Worm (Caenorhabditis elegans) whole organism, dauer: ENCODE results near the gene acox-1.5.

Source experiments
- unc-62 ChIP-seq: sonication (generic microtip); optimal IDR thresholded peaks from 2 replicates; lab custom pipeline; 2017; ENCODE audit warnings: missing biosample characterization, missing genetic modification reagents, missing genetic modification characterization

acox-1.5 gene

DNA sequence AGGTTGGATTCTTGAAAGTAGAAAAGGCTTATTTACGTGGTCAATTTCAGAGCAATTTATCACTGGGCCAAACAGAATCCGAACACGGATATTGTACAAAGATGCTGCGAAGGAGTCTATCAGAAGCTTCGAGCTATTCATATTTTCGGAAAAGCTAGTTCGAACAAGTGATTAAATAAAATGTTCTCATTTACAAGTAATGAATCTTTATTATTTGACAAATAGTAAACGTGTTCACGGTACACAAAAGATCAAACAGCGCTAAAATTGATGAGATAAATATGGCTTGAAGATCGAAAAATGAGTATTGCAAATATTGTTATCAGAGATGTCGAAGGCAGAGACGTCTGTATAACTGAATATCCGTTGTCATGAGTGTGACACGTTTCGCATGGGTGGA lies 23.1 kb upstream of the acox-1.5 start:
- TF ChIP-seq unc-62 (GFP tag; lab: Kevin White, UChicago): no peak

ce11 chrIII:9614211-9614610 lies 22.2 kb upstream of the acox-1.5 start, which contains the start of the genes pri-1 and F58A4.6:
TSS of gene pri-1 (minus strand) at chrIII:9614281.
TSS of gene F58A4.6 (plus strand) at chrIII:9614482.
- no peak for TF ChIP-seq unc-62 (GFP tag; lab: Kevin White, UChicago)

DNA sequence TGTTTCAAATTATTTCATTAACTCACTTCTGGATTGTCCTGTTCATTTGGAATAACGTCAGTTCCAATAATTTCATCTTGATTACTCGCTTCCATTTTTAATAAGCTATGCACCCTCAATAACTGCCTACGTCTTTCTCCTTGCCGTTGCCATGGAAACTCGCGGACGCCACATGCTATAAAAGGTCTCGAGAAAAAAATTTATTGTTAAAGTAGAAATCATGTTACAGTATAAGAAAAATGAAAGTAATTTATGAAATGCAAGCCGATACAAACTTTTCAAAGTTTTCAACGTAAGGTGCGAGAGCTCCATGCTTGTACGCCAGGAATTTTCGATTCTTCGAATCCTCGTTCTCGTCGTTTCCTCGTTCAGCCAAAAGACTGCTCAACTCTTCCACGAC lies 20.1 kb upstream of the acox-1.5 start, which contains the start of gene bbs-4:
Gene bbs-4 (minus strand): TSS at position 101 of the 400 bp plus-strand sequence.
- TF ChIP-seq unc-62 (GFP tag; lab: Kevin White, UChicago): no peak

DNA sequence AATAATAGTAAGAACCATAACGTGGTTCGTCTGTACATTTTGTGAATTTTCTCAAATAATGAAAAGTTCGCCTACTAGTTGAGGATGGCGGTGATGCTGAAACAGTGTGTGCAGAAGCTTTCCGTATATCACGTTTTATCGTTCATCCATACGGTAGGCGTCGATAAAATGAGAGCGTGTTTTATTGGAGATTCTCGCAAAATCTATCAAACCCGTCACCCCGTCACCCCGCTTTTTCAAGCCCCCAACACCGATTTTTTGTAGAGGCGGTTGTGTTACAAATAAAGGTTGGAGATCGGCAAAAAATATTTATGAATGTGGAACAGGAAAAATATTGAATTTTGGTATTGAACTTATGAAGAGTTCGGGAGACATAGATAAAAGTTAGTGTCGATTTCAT lies 16.7 kb upstream of the acox-1.5 start, which contains the start of gene clec-161:
Gene clec-161 (minus strand): TSS at position 101 of the 400 bp plus-strand sequence.
- no peak for TF ChIP-seq unc-62 (GFP tag; lab: Kevin White, UChicago)

DNA sequence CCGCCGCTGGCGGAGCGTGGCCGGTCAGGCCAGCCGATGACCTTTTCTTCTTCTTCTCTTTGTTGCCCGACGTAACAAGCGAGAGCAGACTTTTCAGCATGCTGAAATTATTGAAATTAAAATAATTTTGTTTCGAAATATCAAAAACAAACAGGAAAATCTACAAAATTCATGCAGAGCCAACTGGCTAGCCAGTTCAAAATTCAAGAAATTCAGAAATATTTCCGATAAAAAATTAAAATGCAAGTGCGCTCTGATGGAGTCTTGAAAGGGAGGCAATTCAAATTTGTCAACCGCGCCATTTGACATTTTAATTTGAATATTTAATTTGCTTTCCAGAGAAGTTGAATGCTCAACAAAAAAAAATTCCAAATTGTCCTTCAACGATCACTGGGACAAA lies 8.7 kb upstream of the acox-1.5 start, which contains the start of gene F58A4.2:
Gene F58A4.2 (minus strand): TSS at position 101 of the 400 bp plus-strand sequence.
- no peak for TF ChIP-seq unc-62 (GFP tag; lab: Kevin White, UChicago)

- no peak for TF ChIP-seq unc-62 (GFP tag; lab: Kevin White, UChicago)
Observed at ce11 chrIII:9598168-9598567, 6.2 kb upstream of the acox-1.5 start, which contains the start of gene F58A4.1. TSS of gene F58A4.1 (plus strand) at chrIII:9598468.

DNA sequence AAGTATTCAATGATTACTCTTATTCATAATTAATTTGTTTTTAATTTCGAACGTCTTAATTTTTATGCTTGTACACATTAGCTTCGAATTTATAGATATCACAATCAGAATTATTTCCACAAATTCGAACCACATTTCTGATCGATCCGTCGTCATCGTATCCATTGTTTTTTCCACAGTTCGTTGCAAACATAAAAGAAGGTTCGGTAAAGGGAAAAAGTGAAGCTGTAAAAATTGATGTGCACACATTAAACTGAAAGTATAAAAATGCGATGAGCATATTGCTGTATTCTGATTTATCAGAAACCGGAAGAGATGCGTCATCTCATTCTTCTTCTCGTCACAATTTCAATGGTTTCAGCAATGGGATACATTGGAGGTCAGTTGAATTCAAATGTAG lies 5.1 kb upstream of the acox-1.5 start, which contains the start of gene C48B4.12:
Gene C48B4.12 (plus strand): TSS at position 301 of the 400 bp plus-strand sequence.
- no peak for TF ChIP-seq unc-62 (GFP tag; lab: Kevin White, UChicago)

DNA sequence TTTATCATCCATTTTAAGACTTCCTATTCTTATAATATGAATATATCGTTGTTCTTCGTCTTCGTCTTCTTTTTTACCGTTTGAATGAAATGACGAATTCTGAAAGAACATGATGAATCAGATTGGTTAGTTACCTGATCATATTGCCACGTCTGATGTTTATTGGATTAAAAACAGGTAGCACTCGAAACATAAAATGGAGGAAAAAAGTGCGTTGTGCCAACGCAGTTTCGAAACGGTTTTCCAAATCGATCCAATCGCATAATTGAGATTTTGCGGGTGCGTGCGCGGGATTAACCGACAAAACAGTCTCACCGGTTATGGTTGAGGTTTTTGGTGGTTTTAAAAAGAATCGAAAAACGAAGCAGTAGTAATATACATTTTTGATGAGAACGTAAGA lies 3.6 kb upstream of the acox-1.5 start, which contains the start of gene rom-2:
Gene rom-2 (minus strand): TSS at position 101 of the 400 bp plus-strand sequence.
- TF ChIP-seq unc-62 (GFP tag; lab: Kevin White, UChicago): no peak

ce11 chrIII:9590212-9590611 lies 1.8 kb downstream of the acox-1.5 start:
- no peak for TF ChIP-seq unc-62 (GFP tag; lab: Kevin White, UChicago)

DNA sequence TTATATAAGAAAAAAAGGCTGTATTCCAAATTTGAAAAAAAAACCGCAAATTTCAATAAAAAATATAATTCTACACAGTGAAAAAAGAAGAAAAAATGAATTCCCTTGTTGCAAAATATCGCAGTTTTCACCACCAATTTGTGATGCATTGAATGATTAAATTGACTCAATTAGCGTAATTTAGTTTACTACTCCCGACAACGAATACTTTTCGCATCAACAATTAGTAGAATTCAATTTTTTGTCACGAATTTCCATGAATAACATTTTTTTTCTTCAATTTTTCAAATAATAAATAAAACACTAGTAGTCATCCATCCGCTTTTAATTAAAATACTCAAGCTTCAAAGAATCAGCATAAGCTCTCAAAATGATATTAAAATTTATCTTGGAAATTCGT lies 6.7 kb downstream of the acox-1.5 start:
- TF ChIP-seq unc-62 (GFP tag; lab: Kevin White, UChicago): no peak

ce11 chrIII:9583224-9583623 lies 8.8 kb downstream of the acox-1.5 start:
- TF ChIP-seq unc-62 (GFP tag; lab: Kevin White, UChicago): no peak

ce11 chrIII:9582240-9582639 lies 9.8 kb downstream of the acox-1.5 start, which contains the start of gene C48B4.3:
TSS of gene C48B4.3 (minus strand) at chrIII:9582388.
- no peak for TF ChIP-seq unc-62 (GFP tag; lab: Kevin White, UChicago)

ce11 chrIII:9580039-9580891 lies 11.7 kb downstream of the acox-1.5 start, which contains the start of gene ced-7:
TSS of gene ced-7 (minus strand) at chrIII:9580089.
- no peak for TF ChIP-seq unc-62 (GFP tag; lab: Kevin White, UChicago)

DNA sequence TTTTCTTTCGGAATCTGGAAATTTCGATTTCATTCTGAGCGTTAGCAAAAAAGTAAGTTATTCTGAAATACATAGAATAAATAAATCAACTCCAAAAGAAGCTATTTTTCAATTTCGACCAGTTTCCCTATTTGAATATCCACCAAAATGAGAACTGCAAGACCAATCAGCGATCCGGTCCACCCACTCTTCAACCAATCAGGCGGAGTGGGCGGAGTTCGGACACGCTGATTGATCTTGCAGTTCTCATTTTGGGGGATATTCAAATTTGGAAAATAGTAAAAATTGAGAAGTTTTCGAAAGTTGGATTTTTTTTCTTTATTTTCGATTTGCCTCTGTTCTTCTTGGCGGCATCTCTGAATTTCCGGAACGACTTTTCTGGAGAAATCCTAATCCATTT lies 21.1 kb downstream of the acox-1.5 start:
- TF ChIP-seq unc-62 (GFP tag; lab: Kevin White, UChicago): no peak

ce11 chrIII:9568451-9568850 lies 23.5 kb downstream of the acox-1.5 start, which contains the start of gene C48B4.13:
TSS of gene C48B4.13 (plus strand) at chrIII:9568751.
- no peak for TF ChIP-seq unc-62 (GFP tag; lab: Kevin White, UChicago)

DNA sequence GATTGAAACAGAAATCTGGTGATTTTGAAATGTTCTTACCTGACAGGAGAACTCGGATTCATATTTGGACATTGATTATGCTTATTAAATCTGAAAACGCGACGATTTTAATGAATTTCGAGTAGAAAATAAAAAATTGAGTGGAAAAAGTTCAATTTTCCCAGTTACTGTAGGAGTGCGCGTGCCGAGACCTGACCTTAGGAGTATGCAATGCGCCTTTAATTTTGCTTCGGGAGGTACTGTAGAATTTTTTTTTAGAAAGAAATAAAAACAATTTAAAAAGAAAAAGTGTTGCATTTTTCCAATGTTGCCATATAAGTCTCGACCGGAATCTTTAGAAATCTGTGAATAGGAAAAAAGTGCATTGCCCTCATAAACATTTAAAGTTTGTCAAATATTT lies 26.0 kb downstream of the acox-1.5 start, which contains the start of gene C48B4.11:
Gene C48B4.11 (minus strand): TSS at position 143 of the 400 bp plus-strand sequence.
- no peak for TF ChIP-seq unc-62 (GFP tag; lab: Kevin White, UChicago)
